Worm (Caenorhabditis elegans) whole organism, young adult: ENCODE data around the gene K01G5.8.

Experiments
- B0019.2 ChIP-seq: fragments of 200-800 bp; sonication (Bioruptor generic); conservative IDR thresholded peaks from 2 replicates; pipeline ENCODE4 v1.3.6; 2022; ENCODE audit warnings: missing genetic modification reagents, missing genetic modification characterization, missing compliant biosample characterization
- B0035.1 ChIP-seq: sonication (generic microtip); optimal IDR thresholded peaks from 2 replicates; lab custom pipeline; 2016; ENCODE audit warnings: missing genetic modification characterization, mild to moderate bottlenecking, missing compliant biosample characterization, missing genotype, missing genetic modification reagents
- F22D6.2 ChIP-seq: sonication (generic microtip); optimal IDR thresholded peaks from 2 replicates; lab custom pipeline; 2016; ENCODE audit warnings: mild to moderate bottlenecking, missing genetic modification characterization, missing compliant biosample characterization
- F49E8.2 ChIP-seq: sonication (generic microtip); optimal IDR thresholded peaks from 3 replicates; lab custom pipeline; 2017; ENCODE audit warnings: missing genetic modification characterization, mild to moderate bottlenecking, missing compliant biosample characterization, antibody characterized with exemption, moderate library complexity; ENCODE audit not compliant: insufficient read depth
- T07F8.4 ChIP-seq: sonication (generic microtip); optimal IDR thresholded peaks from 2 replicates; lab custom pipeline; 2016; ENCODE audit warnings: mild to moderate bottlenecking, missing genetic modification characterization, moderate library complexity, missing compliant biosample characterization
- Y53F4B.3 ChIP-seq: fragments of 200-800 bp; sonication (Bioruptor generic); IDR thresholded peaks from 2 replicates; pipeline ENCODE4 v1.3.6; 2022; ENCODE audit warnings: missing genetic modification reagents, missing genetic modification characterization, missing compliant biosample characterization
- akir-1 ChIP-seq: fragments of 200-800 bp; sonication (Bioruptor generic); optimal IDR thresholded peaks from 2 replicates; lab custom pipeline; 2018; ENCODE audit warnings: mild to moderate bottlenecking, missing genetic modification characterization, moderate library complexity, missing compliant biosample characterization
- atf-7 ChIP-seq: sonication (generic microtip); optimal IDR thresholded peaks from 2 replicates; lab custom pipeline; 2017; ENCODE audit warnings: mild to moderate bottlenecking, missing genetic modification characterization, missing compliant biosample characterization
- attf-6 ChIP-seq: fragments of 200-800 bp; sonication (Bioruptor generic); IDR thresholded peaks from 2 replicates; pipeline ENCODE4 v1.3.6; 2022; ENCODE audit warnings: missing genetic modification reagents, missing genetic modification characterization, missing compliant biosample characterization
- bed-1 ChIP-seq: fragments of 200-800 bp; sonication (Bioruptor generic); IDR thresholded peaks from 2 replicates; pipeline ENCODE4 v1.3.6; 2022; ENCODE audit warnings: missing genetic modification reagents, missing genetic modification characterization, missing compliant biosample characterization
- cebp-2 ChIP-seq: fragments of 200-800 bp; sonication (Bioruptor generic); IDR thresholded peaks from 2 replicates; pipeline ENCODE4 v1.3.6; 2022; ENCODE audit warnings: missing genetic modification characterization, missing compliant biosample characterization
- ceh-100 ChIP-seq: fragments of 200-800 bp; sonication (Bioruptor generic); IDR thresholded peaks from 2 replicates; pipeline ENCODE4 v1.3.6; 2022; ENCODE audit warnings: missing genetic modification reagents, missing genetic modification characterization, missing compliant biosample characterization
- ceh-79 ChIP-seq: sonication (generic microtip); optimal IDR thresholded peaks from 2 replicates; lab custom pipeline; 2017; ENCODE audit warnings: mild to moderate bottlenecking, missing genetic modification characterization, missing compliant biosample characterization
- chd-7 ChIP-seq: sonication (generic microtip); optimal IDR thresholded peaks from 2 replicates; lab custom pipeline; 2016; ENCODE audit warnings: mild to moderate bottlenecking, missing genetic modification characterization, moderate library complexity, missing compliant biosample characterization
- dox-1 ChIP-seq: fragments of 200-800 bp; sonication (Bioruptor generic); IDR thresholded peaks from 2 replicates; pipeline ENCODE4 v1.3.6; 2022; ENCODE audit warnings: missing genetic modification reagents, missing genetic modification characterization, missing compliant biosample characterization
- dpff-1 ChIP-seq: sonication (generic microtip); optimal IDR thresholded peaks from 2 replicates; lab custom pipeline; 2017; ENCODE audit warnings: mild to moderate bottlenecking, missing genetic modification characterization, missing compliant biosample characterization
- dpl-1 ChIP-seq: fragments of 150-350 bp; optimal IDR thresholded peaks from 2 replicates; lab custom pipeline; 2014; ENCODE audit warnings: missing biosample characterization, missing genetic modification reagents, missing genetic modification characterization
- fkh-3 ChIP-seq: sonication (generic microtip); optimal IDR thresholded peaks from 2 replicates; lab custom pipeline; 2016; ENCODE audit warnings: mild to moderate bottlenecking, missing genetic modification characterization, missing compliant biosample characterization
- gei-17 ChIP-seq: fragments of 200-800 bp; sonication (Bioruptor generic); optimal IDR thresholded peaks from 2 replicates; lab custom pipeline; 2018; ENCODE audit warnings: mild to moderate bottlenecking, missing genetic modification characterization, missing compliant biosample characterization
- him-1 ChIP-seq: sonication (generic microtip); optimal IDR thresholded peaks from 2 replicates; lab custom pipeline; 2016; ENCODE audit warnings: missing genotype, missing genetic modification reagents, missing genetic modification characterization, missing compliant biosample characterization
- hlh-12 ChIP-seq: sonication (generic microtip); optimal IDR thresholded peaks from 2 replicates; lab custom pipeline; 2016; ENCODE audit warnings: missing genetic modification characterization, missing compliant biosample characterization
- hlh-26 ChIP-seq: fragments of 200-800 bp; sonication (Bioruptor generic); conservative IDR thresholded peaks from 2 replicates; pipeline ENCODE4 v1.3.6; 2022; ENCODE audit warnings: missing genetic modification reagents, missing genetic modification characterization, missing compliant biosample characterization
- hsf-1 ChIP-seq: fragments of 200-800 bp; sonication (Bioruptor generic); IDR thresholded peaks from 2 replicates; pipeline ENCODE4 v1.3.6; 2022; ENCODE audit warnings: missing genetic modification reagents, missing genetic modification characterization, missing compliant biosample characterization
- lin-26 ChIP-seq: fragments of 200-800 bp; sonication (Bioruptor generic); IDR thresholded peaks from 2 replicates; pipeline ENCODE4 v1.3.6; 2022; ENCODE audit warnings: missing genetic modification reagents, missing genetic modification characterization, missing compliant biosample characterization
- lin-35 ChIP-seq, 3 experiments: fragments of 150-350 bp in 2 of 3; sonication (generic microtip) in 1 of 3; optimal IDR thresholded peaks; 2 replicates each; lab custom pipeline; 2014 to 2018; ENCODE audit warnings: missing biosample characterization in 3 of 3, missing genetic modification characterization in 3 of 3, missing genetic modification reagents in 3 of 3
- lir-1 ChIP-seq: fragments of 200-800 bp; sonication (Bioruptor generic); conservative IDR thresholded peaks from 2 replicates; pipeline ENCODE4 v1.3.6; 2022; ENCODE audit warnings: missing genetic modification reagents, missing genetic modification characterization, missing compliant biosample characterization
- madf-10 ChIP-seq: sonication (generic microtip); optimal IDR thresholded peaks from 2 replicates; lab custom pipeline; 2016; ENCODE audit warnings: mild to moderate bottlenecking, missing genetic modification characterization, missing compliant biosample characterization
- madf-3 ChIP-seq: fragments of 200-800 bp; sonication (Bioruptor generic); IDR thresholded peaks from 2 replicates; pipeline ENCODE4 v1.3.6; 2022; ENCODE audit warnings: missing genetic modification reagents, missing genetic modification characterization, missing compliant biosample characterization
- madf-6 ChIP-seq: fragments of 200-800 bp; sonication (Bioruptor generic); IDR thresholded peaks from 2 replicates; pipeline ENCODE4 v1.3.6; 2022; ENCODE audit warnings: missing genetic modification reagents, missing genetic modification characterization, missing compliant biosample characterization
- mcd-1 ChIP-seq: fragments of 200-800 bp; sonication (Bioruptor generic); IDR thresholded peaks from 2 replicates; pipeline ENCODE4 v1.3.6; 2022; ENCODE audit warnings: missing genetic modification reagents, missing genetic modification characterization, missing compliant biosample characterization
- nfya-1 ChIP-seq: sonication (generic microtip); optimal IDR thresholded peaks from 2 replicates; lab custom pipeline; 2017; ENCODE audit warnings: antibody characterized with exemption, missing compliant biosample characterization, missing genetic modification characterization, borderline replicate concordance; ENCODE audit not compliant: insufficient read depth
- nfyb-1 ChIP-seq: fragments of 200-800 bp; sonication (Bioruptor generic); IDR thresholded peaks from 2 replicates; pipeline ENCODE4 v1.3.6; 2022; ENCODE audit warnings: missing genetic modification reagents, missing genetic modification characterization, missing compliant biosample characterization
- nhr-90 ChIP-seq: sonication (generic microtip); optimal IDR thresholded peaks from 2 replicates; lab custom pipeline; 2016; ENCODE audit warnings: missing genotype, mild to moderate bottlenecking, missing genetic modification characterization, missing compliant biosample characterization
- pbrm-1 ChIP-seq: fragments of 200-800 bp; sonication (Bioruptor generic); IDR thresholded peaks from 2 replicates; pipeline ENCODE4 v1.3.6; 2022; ENCODE audit warnings: missing genetic modification reagents, missing genetic modification characterization, missing compliant biosample characterization
- pha-4 ChIP-seq: fragments of 150-350 bp; sonication (generic microtip); optimal IDR thresholded peaks from 2 replicates; lab custom pipeline; 2014; ENCODE audit warnings: missing biosample characterization, missing genetic modification reagents, missing genetic modification characterization
- rcor-1 ChIP-seq: fragments of 200-800 bp; sonication (Bioruptor generic); IDR thresholded peaks from 2 replicates; pipeline ENCODE4 v1.3.6; 2022; ENCODE audit warnings: missing genetic modification reagents, missing genetic modification characterization, missing compliant biosample characterization
- repo-1 ChIP-seq: sonication (generic microtip); optimal IDR thresholded peaks from 2 replicates; lab custom pipeline; 2017; ENCODE audit warnings: mild to moderate bottlenecking, missing genetic modification characterization, missing compliant biosample characterization
- sdz-38 ChIP-seq: sonication (generic microtip); optimal IDR thresholded peaks from 2 replicates; lab custom pipeline; 2016; ENCODE audit warnings: missing genotype, missing genetic modification characterization, missing compliant biosample characterization
- snpc-1.1 ChIP-seq: sonication (generic microtip); optimal IDR thresholded peaks from 2 replicates; lab custom pipeline; 2017; ENCODE audit warnings: missing genetic modification characterization, mild to moderate bottlenecking, missing compliant biosample characterization, antibody characterized with exemption, moderate library complexity, missing genotype, missing genetic modification reagents; ENCODE audit not compliant: insufficient read depth
- snpc-1.3 ChIP-seq: sonication (generic microtip); optimal IDR thresholded peaks from 2 replicates; lab custom pipeline; 2017; ENCODE audit warnings: missing genetic modification characterization, mild to moderate bottlenecking, missing compliant biosample characterization, antibody characterized with exemption, moderate library complexity, missing genotype, missing genetic modification reagents; ENCODE audit not compliant: insufficient read depth
- tbp1 ChIP-seq: fragments of 200-800 bp; sonication (Bioruptor generic); optimal IDR thresholded peaks from 2 replicates; lab custom pipeline; 2018; ENCODE audit warnings: mild to moderate bottlenecking, missing genetic modification characterization, missing compliant biosample characterization
- tbx-9 ChIP-seq: sonication (generic microtip); optimal IDR thresholded peaks from 2 replicates; lab custom pipeline; 2016; ENCODE audit warnings: borderline replicate concordance, missing genetic modification characterization, inconsistent platforms, missing compliant biosample characterization
- ztf-18 ChIP-seq: sonication (generic microtip); optimal IDR thresholded peaks from 2 replicates; lab custom pipeline; 2016; ENCODE audit warnings: missing genotype, mild to moderate bottlenecking, missing genetic modification characterization, missing compliant biosample characterization
- ztf-25 ChIP-seq: fragments of 200-800 bp; sonication (Bioruptor generic); IDR thresholded peaks from 2 replicates; pipeline ENCODE4 v1.3.6; 2022; ENCODE audit warnings: missing genetic modification reagents, missing genetic modification characterization, missing compliant biosample characterization
- ztf-26 ChIP-seq: sonication (generic microtip); optimal IDR thresholded peaks from 2 replicates; lab custom pipeline; 2017; ENCODE audit warnings: missing genetic modification characterization, missing compliant biosample characterization
- ztf-6 ChIP-seq: fragments of 200-800 bp; sonication (Bioruptor generic); IDR thresholded peaks from 2 replicates; pipeline ENCODE4 v1.3.6; 2022; ENCODE audit warnings: missing genetic modification reagents, missing genetic modification characterization, missing compliant biosample characterization

Gene K01G5.8

ce11 chrIII:10759050-10760023 is 18.8 kb upstream of the K01G5.8 start, which contains the start of gene tasp-1 (continued):
- TF ChIP-seq tbp1 (GFP tag; lab: Kevin White, UChicago), result peak; percentile 84
- peak; percentile 100 for TF ChIP-seq pbrm-1
- TF ChIP-seq B0035.1 (tag; lab: Kevin White, UChicago), result peak; percentile 97
- peak; percentile 100 for TF ChIP-seq lir-1 (GFP tag; lab: Robert Waterston, UW)
- peak; percentile 99 for TF ChIP-seq ztf-6 (GFP tag; lab: Robert Waterston, UW)
- TF ChIP-seq tbx-9 (tag; lab: Kevin White, UChicago), result peak; percentile 89
- TF ChIP-seq nfyb-1 (GFP tag; lab: Robert Waterston, UW), result peak; percentile 100
- TF ChIP-seq ztf-25, result peak; percentile 100
- TF ChIP-seq ztf-18 (tag; lab: Kevin White, UChicago), result peak; percentile 93
- peak; percentile 85 for TF ChIP-seq snpc-1.1
- peak; percentile 96 for TF ChIP-seq F22D6.2 (tag; lab: Kevin White, UChicago)
- peak; percentile 98 for TF ChIP-seq ceh-100 (GFP tag; lab: Robert Waterston, UW)
- TF ChIP-seq him-1, result peak; percentile 90
- peak; percentile 99 for TF ChIP-seq rcor-1 (GFP tag; lab: Robert Waterston, UW)
- peak; percentile 98 for TF ChIP-seq F49E8.2 (tag; lab: Kevin White, UChicago)
- TF ChIP-seq Y53F4B.3 (GFP tag; lab: Robert Waterston, UW), result peak; percentile 94
- peak; percentile 98 for TF ChIP-seq B0019.2 (GFP tag; lab: Robert Waterston, UW)
- TF ChIP-seq snpc-1.3 (tag; lab: Kevin White, UChicago), result peak; percentile 96
- TF ChIP-seq dpff-1 (tag; lab: Kevin White, UChicago), result peak; percentile 98
- TF ChIP-seq ztf-26, result peak; percentile 100
- peak; percentile 99 for TF ChIP-seq mcd-1 (GFP tag; lab: Robert Waterston, UW)
- peak; percentile 99 for TF ChIP-seq pha-4 (tag; lab: Kevin White, UChicago)
- peak; percentile 96 for TF ChIP-seq T07F8.4 (tag; lab: Kevin White, UChicago)
- peak; percentile 99 for TF ChIP-seq madf-3 (GFP tag; lab: Robert Waterston, UW)
- peak; percentile 98 for TF ChIP-seq bed-1 (GFP tag; lab: Robert Waterston, UW)
- peak; percentile 87 for TF ChIP-seq attf-6
- TF ChIP-seq atf-7 (tag; lab: Kevin White, UChicago), result peak; percentile 100
- peak; percentile 95 for TF ChIP-seq gei-17
- TF ChIP-seq lin-26 (GFP tag; lab: Robert Waterston, UW), result peak; percentile 99
- TF ChIP-seq akir-1, result peak; percentile 96
- peak; percentile 67 for TF ChIP-seq fkh-3 (tag; lab: Kevin White, UChicago)
- TF ChIP-seq cebp-2 (GFP tag; lab: Robert Waterston, UW), result peak; percentile 98
- TF ChIP-seq hlh-12 (tag; lab: Kevin White, UChicago), result no peak
- peak; percentile 96 to 100 (median 99) for TF ChIP-seq lin-35 (GFP tag; optimal IDR thresholded peaks at IDR 0.05; lab: Kevin White, UChicago)
- peak; percentile 99 for TF ChIP-seq ceh-79 (tag; lab: Kevin White, UChicago)
- TF ChIP-seq madf-10 (tag; lab: Kevin White, UChicago), result peak; percentile 98
- peak; percentile 100 for TF ChIP-seq chd-7 (tag; lab: Kevin White, UChicago)
- peak; percentile 99 for TF ChIP-seq nhr-90 (tag; lab: Kevin White, UChicago)
- peak; percentile 93 for TF ChIP-seq hsf-1 (GFP tag; lab: Robert Waterston, UW)
- TF ChIP-seq dpl-1 (GFP tag; lab: Kevin White, UChicago), result peak; percentile 100
- no peak for TF ChIP-seq hlh-26
- no peak for TF ChIP-seq sdz-38 (tag; lab: Kevin White, UChicago)
- peak; percentile 100 for TF ChIP-seq dox-1 (GFP tag; lab: Robert Waterston, UW)
- no peak for TF ChIP-seq nfya-1 (tag; lab: Kevin White, UChicago)
- peak; percentile 99 for TF ChIP-seq repo-1 (tag; lab: Kevin White, UChicago)
- peak; percentile 98 for TF ChIP-seq madf-6 (GFP tag; lab: Robert Waterston, UW)
